Fruit fly (Drosophila melanogaster) whole organism, embryonic: ENCODE data around the gene Cpr65Az.

Experiments
- ATbp ChIP-seq: fragments of 200-800 bp; sonication (Bioruptor generic); optimal IDR thresholded peaks from 2 replicates; lab custom pipeline; 2017; ENCODE audit warnings: missing biosample characterization, mild to moderate bottlenecking, missing genetic modification characterization, missing genetic modification reagents
- Atf3 ChIP-seq: fragments of 200-800 bp; sonication (Bioruptor generic); optimal IDR thresholded peaks from 3 replicates; lab custom pipeline; 2016; ENCODE audit warnings: missing biosample characterization, missing genetic modification characterization
- BtbVII ChIP-seq: fragments of 200-800 bp; sonication (Bioruptor generic); optimal IDR thresholded peaks from 3 replicates; lab custom pipeline; 2017; ENCODE audit warnings: missing biosample characterization, mild to moderate bottlenecking, missing genetic modification characterization
- CG10959 ChIP-seq: fragments of 200-800 bp; sonication (Bioruptor generic); IDR thresholded peaks from 2 replicates; pipeline ENCODE4 v1.3.6; 2022; ENCODE audit warnings: missing biosample characterization, missing genetic modification characterization
- CG11504 ChIP-seq: fragments of 200-800 bp; sonication (Bioruptor generic); optimal IDR thresholded peaks from 3 replicates; lab custom pipeline; 2019; ENCODE audit warnings: missing biosample characterization, mild to moderate bottlenecking, missing genetic modification characterization, moderate library complexity
- CG12104 ChIP-seq: fragments of 200-800 bp; sonication (Bioruptor generic); optimal IDR thresholded peaks from 3 replicates; lab custom pipeline; 2016; ENCODE audit warnings: missing biosample characterization, missing genetic modification characterization
- CG1233 ChIP-seq: fragments of 200-800 bp; sonication (Bioruptor generic); optimal IDR thresholded peaks from 4 replicates; lab custom pipeline; 2018; ENCODE audit warnings: missing biosample characterization, mild to moderate bottlenecking, missing genetic modification characterization
- CG15696 ChIP-seq: fragments of 200-800 bp; sonication (Bioruptor generic); optimal IDR thresholded peaks from 2 replicates; lab custom pipeline; 2019; ENCODE audit warnings: missing biosample characterization, mild to moderate bottlenecking, missing genetic modification characterization, moderate library complexity
- CG1603 ChIP-seq: fragments of 200-800 bp; sonication (Bioruptor generic); optimal IDR thresholded peaks from 2 replicates; lab custom pipeline; 2019; ENCODE audit warnings: missing biosample characterization, mild to moderate bottlenecking, missing genetic modification characterization, moderate library complexity
- CG17612 ChIP-seq: fragments of 200-800 bp; sonication (Bioruptor generic); IDR thresholded peaks from 2 replicates; pipeline ENCODE4 v1.3.6; 2022; ENCODE audit warnings: missing biosample characterization, missing genetic modification characterization
- CG2678 ChIP-seq: fragments of 200-800 bp; sonication (Bioruptor generic); optimal IDR thresholded peaks from 3 replicates; lab custom pipeline; 2019; ENCODE audit warnings: missing biosample characterization, mild to moderate bottlenecking, missing genetic modification characterization, moderate library complexity
- CG2875 ChIP-seq: fragments of 200-800 bp; sonication (Bioruptor generic); optimal IDR thresholded peaks from 2 replicates; lab custom pipeline; 2017; ENCODE audit warnings: missing biosample characterization, mild to moderate bottlenecking, missing genetic modification characterization, missing genetic modification reagents
- CG30020 ChIP-seq: fragments of 200-800 bp; optimal IDR thresholded peaks from 2 replicates; lab custom pipeline; 2019; ENCODE audit warnings: missing biosample characterization, mild to moderate bottlenecking, missing genetic modification characterization, moderate library complexity
- CG3407 ChIP-seq: fragments of 200-800 bp; sonication (Bioruptor generic); optimal IDR thresholded peaks from 2 replicates; lab custom pipeline; 2018; ENCODE audit warnings: missing biosample characterization, mild to moderate bottlenecking, missing genetic modification characterization
- CG4707 ChIP-seq: fragments of 200-800 bp; sonication (Bioruptor generic); optimal IDR thresholded peaks from 2 replicates; lab custom pipeline; 2018; ENCODE audit warnings: missing biosample characterization, mild to moderate bottlenecking, missing genetic modification characterization, moderate library complexity
- CG6791 ChIP-seq: fragments of 200-800 bp; sonication (Bioruptor generic); IDR thresholded peaks from 3 replicates; pipeline ENCODE4 v1.3.6; 2022; ENCODE audit warnings: missing biosample characterization, missing genetic modification characterization; ENCODE audit not compliant: partially characterized antibody
- CG7963 ChIP-seq: fragments of 200-800 bp; sonication (Bioruptor generic); IDR thresholded peaks from 3 replicates; pipeline ENCODE4 v1.3.6; 2022; ENCODE audit warnings: missing biosample characterization, missing genetic modification characterization; ENCODE audit not compliant: partially characterized antibody
- CoRest ChIP-seq: fragments of 200-800 bp; sonication (Bioruptor generic); optimal IDR thresholded peaks from 3 replicates; lab custom pipeline; 2018; ENCODE audit warnings: missing biosample characterization, mild to moderate bottlenecking, missing genetic modification characterization, moderate library complexity
- D19A ChIP-seq: fragments of 200-800 bp; optimal IDR thresholded peaks from 3 replicates; lab custom pipeline; 2019; ENCODE audit warnings: missing biosample characterization, mild to moderate bottlenecking, missing genetic modification characterization, moderate library complexity
- HLH3B ChIP-seq: fragments of 200-800 bp; sonication (Bioruptor generic); IDR thresholded peaks from 2 replicates; pipeline ENCODE4 v1.3.6; 2022; ENCODE audit warnings: missing biosample characterization, missing genetic modification characterization
- Hr51 ChIP-seq, 2 experiments: fragments of 200-800 bp; sonication (Bioruptor generic); optimal IDR thresholded peaks; 2 replicates in 1 of 2; 3 replicates in 1 of 2; lab custom pipeline; 2016 to 2018; ENCODE audit warnings: missing biosample characterization in 2 of 2, missing genetic modification characterization in 2 of 2, mild to moderate bottlenecking in 1 of 2, moderate library complexity in 1 of 2
- Hr78 ChIP-seq, 2 experiments: fragments of 200-800 bp in 1 of 2; fragments of >200 bp in 1 of 2; sonication (Bioruptor generic) in 1 of 2; optimal IDR thresholded peaks; 2 replicates each; lab custom pipeline; 2017 to 2019; ENCODE audit warnings: missing biosample characterization in 2 of 2, missing genetic modification characterization in 2 of 2, mild to moderate bottlenecking in 1 of 2, moderate library complexity in 1 of 2
- MTF-1 ChIP-seq: fragments of 200-800 bp; sonication (Bioruptor generic); optimal IDR thresholded peaks from 2 replicates; lab custom pipeline; 2018; ENCODE audit warnings: missing biosample characterization, mild to moderate bottlenecking, missing genetic modification characterization, borderline replicate concordance
- Med ChIP-seq: fragments of 200-800 bp; sonication (Bioruptor generic); peaks from one replicate; lab custom pipeline; 2016; ENCODE audit warnings: missing biosample characterization, missing genetic modification characterization, mild to moderate bottlenecking, inconsistent platforms, moderate library complexity
- NK7.1 ChIP-seq: fragments of 200-800 bp; sonication (Bioruptor generic); optimal IDR thresholded peaks from 3 replicates; lab custom pipeline; 2016; ENCODE audit warnings: missing biosample characterization, missing genetic modification characterization
- PHDP ChIP-seq: fragments of 200-800 bp; sonication (Bioruptor generic); optimal IDR thresholded peaks from 3 replicates; lab custom pipeline; 2018; ENCODE audit warnings: missing biosample characterization, mild to moderate bottlenecking, missing genetic modification characterization, moderate library complexity
- Sin3A ChIP-seq: fragments of >200 bp; optimal IDR thresholded peaks from 2 replicates; lab custom pipeline; 2018
- Sox100B ChIP-seq: fragments of 200-800 bp; sonication (Bioruptor generic); optimal IDR thresholded peaks from 3 replicates; lab custom pipeline; 2018; ENCODE audit warnings: missing biosample characterization, mild to moderate bottlenecking, missing genetic modification characterization
- chif ChIP-seq, 2 experiments: fragments of 200-800 bp; sonication (Bioruptor generic); optimal IDR thresholded peaks; 3 replicates each; lab custom pipeline; 2016; ENCODE audit warnings: missing biosample characterization in 2 of 2, missing genetic modification characterization in 2 of 2
- crol ChIP-seq: fragments of 200-800 bp; sonication (Bioruptor generic); IDR thresholded peaks from 2 replicates; pipeline ENCODE4 v1.3.6; 2022; ENCODE audit warnings: missing biosample characterization, missing genetic modification characterization
- dmrt99B ChIP-seq: fragments of 200-800 bp; sonication (Bioruptor generic); optimal IDR thresholded peaks from 2 replicates; lab custom pipeline; 2018; ENCODE audit warnings: missing biosample characterization, mild to moderate bottlenecking, missing genetic modification characterization, moderate library complexity
- eve ChIP-seq, 2 experiments: fragments of >200 bp; optimal IDR thresholded peaks; 2 replicates each; lab custom pipeline; 2017; ENCODE audit warnings: missing biosample characterization in 2 of 2, missing genetic modification characterization in 2 of 2
- gce ChIP-seq: fragments of 200-800 bp; sonication (Bioruptor generic); IDR thresholded peaks from 3 replicates; pipeline ENCODE4 v1.3.6; 2022; ENCODE audit warnings: missing biosample characterization, missing genetic modification characterization
- jing ChIP-seq: fragments of 200-800 bp; sonication (Bioruptor generic); optimal IDR thresholded peaks from 2 replicates; lab custom pipeline; 2018; ENCODE audit warnings: missing biosample characterization, mild to moderate bottlenecking, missing genetic modification characterization
- lbe ChIP-seq: fragments of 200-800 bp; sonication (Bioruptor generic); optimal IDR thresholded peaks from 2 replicates; lab custom pipeline; 2016; ENCODE audit warnings: missing biosample characterization, mild to moderate bottlenecking, missing genetic modification characterization
- lola ChIP-seq, 3 experiments: fragments of >200 bp in 2 of 3; fragments of 200-800 bp in 1 of 3; sonication (Bioruptor generic) in 1 of 3; optimal IDR thresholded peaks; 2 replicates each; lab custom pipeline; 2017 to 2019; ENCODE audit warnings: missing biosample characterization in 3 of 3, missing genetic modification characterization in 3 of 3, mild to moderate bottlenecking in 1 of 3, moderate library complexity in 1 of 3
- mirr ChIP-seq: fragments of 200-800 bp; sonication (Bioruptor generic); optimal IDR thresholded peaks from 3 replicates; lab custom pipeline; 2018; ENCODE audit warnings: missing biosample characterization, mild to moderate bottlenecking, missing genetic modification characterization
- mld ChIP-seq: fragments of 200-800 bp; sonication (Bioruptor generic); IDR thresholded peaks from 3 replicates; pipeline ENCODE4 v1.3.6; 2022; ENCODE audit warnings: missing biosample characterization, missing genetic modification characterization; ENCODE audit not compliant: partially characterized antibody
- oc ChIP-seq: fragments of 200-800 bp; sonication (Bioruptor generic); optimal IDR thresholded peaks from 2 replicates; lab custom pipeline; 2018; ENCODE audit warnings: missing biosample characterization, mild to moderate bottlenecking, missing genetic modification characterization, moderate library complexity
- onecut ChIP-seq: fragments of 200-800 bp; sonication (Bioruptor generic); IDR thresholded peaks from 2 replicates; pipeline ENCODE4 v1.3.6; 2022; ENCODE audit warnings: missing biosample characterization, missing genetic modification characterization
- p53 ChIP-seq: fragments of 200-800 bp; sonication (Bioruptor generic); optimal IDR thresholded peaks from 2 replicates; lab custom pipeline; 2016; ENCODE audit warnings: missing biosample characterization, missing genetic modification characterization
- pzg ChIP-seq: fragments of 200-800 bp; sonication (Bioruptor generic); optimal IDR thresholded peaks from 3 replicates; lab custom pipeline; 2018; ENCODE audit warnings: missing biosample characterization, mild to moderate bottlenecking, missing genetic modification characterization, moderate library complexity
- sd ChIP-seq: fragments of 200-800 bp; sonication (Bioruptor generic); optimal IDR thresholded peaks from 3 replicates; lab custom pipeline; 2018; ENCODE audit warnings: missing biosample characterization, mild to moderate bottlenecking, missing genetic modification characterization, moderate library complexity
- tap ChIP-seq: fragments of 200-800 bp; optimal IDR thresholded peaks from 3 replicates; lab custom pipeline; 2019; ENCODE audit warnings: missing biosample characterization, mild to moderate bottlenecking, missing genetic modification characterization, moderate library complexity
- toy ChIP-seq: fragments of 200-800 bp; sonication (Bioruptor generic); IDR thresholded peaks from 2 replicates; pipeline ENCODE4 v1.3.6; 2022; ENCODE audit warnings: missing biosample characterization, missing genetic modification characterization
- trh ChIP-seq: fragments of 200-800 bp; sonication (Bioruptor generic); optimal IDR thresholded peaks from 2 replicates; lab custom pipeline; 2016; ENCODE audit warnings: missing biosample characterization, missing genetic modification characterization
- wek ChIP-seq: fragments of 200-800 bp; sonication (Bioruptor generic); optimal IDR thresholded peaks from 3 replicates; lab custom pipeline; 2018; ENCODE audit warnings: missing biosample characterization, mild to moderate bottlenecking, missing genetic modification characterization, moderate library complexity

Cpr65Az gene

DNA sequence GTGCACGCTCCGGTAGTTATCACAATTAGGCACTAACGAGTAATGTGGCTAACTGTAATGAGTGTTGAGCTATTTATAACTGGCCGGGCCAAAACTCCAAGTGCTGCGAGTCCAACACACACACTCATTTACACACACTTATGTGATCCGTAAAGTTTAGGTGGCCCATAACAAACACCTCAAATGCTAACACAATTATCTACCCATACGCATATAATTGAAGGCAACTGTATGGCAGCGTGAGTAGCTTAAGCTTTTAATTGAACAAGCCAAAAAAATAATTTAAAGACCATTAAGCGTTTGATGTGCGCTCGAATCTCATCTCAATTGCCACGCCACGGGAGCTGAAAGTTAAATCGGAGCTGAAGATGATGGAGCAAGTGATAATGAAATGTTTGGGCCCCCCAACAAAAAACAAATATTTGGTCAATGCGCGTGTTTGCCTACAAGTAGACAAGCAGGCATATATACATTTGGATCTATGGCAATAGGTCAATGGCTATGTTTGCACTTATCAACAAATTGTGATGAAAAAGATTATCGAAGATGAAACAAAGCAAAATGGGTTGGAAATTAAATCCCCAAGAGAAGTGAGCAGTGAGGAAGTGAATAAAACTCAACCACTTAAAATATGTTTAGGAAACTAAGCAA is 20.6 kb upstream of the Cpr65Az start, which contains the start of gene Cpr65Av (continued):
- 0 out of 2 replicates have a peak, but pooled peaks have one; percentile 34 for TF ChIP-seq HLH3B (GFP tag; lab: Robert Waterston, UW)
- TF ChIP-seq CoRest, result peak; percentile 7
- no peak for TF ChIP-seq NK7.1 (GFP tag; lab: Kevin White, UChicago)
- peak; percentile 14 for TF ChIP-seq CG12104 (GFP tag; lab: Kevin White, UChicago)
- TF ChIP-seq toy (GFP tag; lab: Robert Waterston, UW), result no peak
- no peak for TF ChIP-seq pzg (GFP tag; lab: Kevin White, UChicago)
- peak; percentile 15 for TF ChIP-seq sd (tag; lab: Kevin White, UChicago)
- no peak for TF ChIP-seq D19A
- peak; percentile 50 for TF ChIP-seq wek
- TF ChIP-seq Sox100B (GFP tag; lab: Kevin White, UChicago), result peak; percentile 38
- TF ChIP-seq lola (GFP tag; optimal IDR thresholded peaks at IDR 0.05; lab: Kevin White, UChicago), result no peak
- TF ChIP-seq eve (GFP tag; optimal IDR thresholded peaks at IDR 0.05; lab: Kevin White, UChicago), result peak in 1 of 2 experiments; percentile 21
- no peak for TF ChIP-seq trh (GFP tag; lab: Kevin White, UChicago)
- no peak for TF ChIP-seq CG7963
- peak; percentile 13 for TF ChIP-seq CG15696 (tag; lab: Kevin White, UChicago)
- TF ChIP-seq Med (GFP tag; lab: Kevin White, UChicago), result peak; percentile 52
- no peak for TF ChIP-seq CG17612 (GFP tag; lab: Robert Waterston, UW)
- TF ChIP-seq ATbp (GFP tag; lab: Kevin White, UChicago), result peak; percentile 62
- TF ChIP-seq lbe (GFP tag; lab: Kevin White, UChicago), result no peak
- peak; percentile 26 for TF ChIP-seq CG3407 (GFP tag; lab: Kevin White, UChicago)
- TF ChIP-seq CG30020, result no peak
- TF ChIP-seq CG1233 (GFP tag; lab: Kevin White, UChicago), result peak; percentile 32
- TF ChIP-seq mld (GFP tag; lab: Robert Waterston, UW), result no peak
- TF ChIP-seq BtbVII (GFP tag; lab: Kevin White, UChicago), result peak; percentile 5
- no peak for TF ChIP-seq crol (GFP tag; lab: Robert Waterston, UW)
- no peak for TF ChIP-seq CG10959 (GFP tag; lab: Robert Waterston, UW)
- no peak for TF ChIP-seq Sin3A
- peak; percentile 28 for TF ChIP-seq CG4707 (GFP tag; lab: Kevin White, UChicago)
- 0 out of 3 replicates have a peak, but pooled peaks have one; percentile 28 for TF ChIP-seq gce (GFP tag; lab: Robert Waterston, UW)
- peak in 1 of 2 experiments; percentile 13 for TF ChIP-seq chif (GFP tag; optimal IDR thresholded peaks at IDR 0.05; lab: Kevin White, UChicago)
- TF ChIP-seq Atf3 (GFP tag; lab: Kevin White, UChicago), result peak; percentile 6
- TF ChIP-seq CG2678 (tag; lab: Kevin White, UChicago), result peak; percentile 27
- TF ChIP-seq p53 (GFP tag; lab: Kevin White, UChicago), result no peak
- TF ChIP-seq CG1603 (tag; lab: Kevin White, UChicago), result peak; percentile 48
- peak; percentile 54 for TF ChIP-seq PHDP (tag; lab: Kevin White, UChicago)
- TF ChIP-seq dmrt99B (tag; lab: Kevin White, UChicago), result peak; percentile 59
- no peak for TF ChIP-seq jing (GFP tag; lab: Kevin White, UChicago)
- peak; percentile 12 for TF ChIP-seq CG11504
- peak; percentile 42 for TF ChIP-seq tap (tag; lab: Kevin White, UChicago)
- TF ChIP-seq Hr78 (GFP tag; optimal IDR thresholded peaks at IDR 0.05; lab: Kevin White, UChicago), result peak in 1 of 2 experiments; percentile 33
- TF ChIP-seq CG6791 (GFP tag; lab: Robert Waterston, UW), result no peak
- peak; percentile 22 for TF ChIP-seq oc (tag; lab: Kevin White, UChicago)
- TF ChIP-seq Hr51 (GFP tag; optimal IDR thresholded peaks at IDR 0.05; lab: Kevin White, UChicago), result peak in 1 of 2 experiments; percentile 43
- peak; percentile 37 for TF ChIP-seq CG2875 (GFP tag; lab: Kevin White, UChicago)
- TF ChIP-seq onecut, result 0 out of 2 replicates have a peak, but pooled peaks have one; percentile 20
- TF ChIP-seq mirr (GFP tag; lab: Kevin White, UChicago), result peak; percentile 28
- peak; percentile 35 for TF ChIP-seq MTF-1 (GFP tag; lab: Kevin White, UChicago)
